Worm (Caenorhabditis elegans) whole organism, mixed stage, embryonic: Measurements from ENCODE around the gene rpn-6.2.
A peak's percentile ranks its signal among the peaks of the same experiment; 100 is the strongest.

ENCODE experiments used
- M03D4.4 ChIP-seq: sonication (generic microtip); optimal IDR thresholded peaks from 2 replicates; lab custom pipeline; 2017; ENCODE audit warnings: mild to moderate bottlenecking, missing genetic modification characterization, missing compliant biosample characterization
- bed-3 ChIP-seq: fragments of 200-800 bp; sonication (Bioruptor generic); optimal IDR thresholded peaks from 3 replicates; lab custom pipeline; 2018; ENCODE audit warnings: mild to moderate bottlenecking, missing genetic modification characterization, moderate library complexity, missing compliant biosample characterization
- blmp-1 ChIP-seq: fragments of 150-350 bp; optimal IDR thresholded peaks from 2 replicates; lab custom pipeline; 2014; ENCODE audit warnings: missing biosample characterization, missing genetic modification characterization
- ceh-39 ChIP-seq: fragments of 150-350 bp; optimal IDR thresholded peaks from 2 replicates; lab custom pipeline; 2014; ENCODE audit warnings: missing biosample characterization, missing genetic modification characterization
- ceh-43 ChIP-seq: fragments of 200-800 bp; sonication (Bioruptor generic); optimal IDR thresholded peaks from 2 replicates; lab custom pipeline; 2018; ENCODE audit warnings: mild to moderate bottlenecking, missing genetic modification characterization, moderate library complexity, missing compliant biosample characterization
- ceh-83 ChIP-seq: fragments of 200-800 bp; sonication (Bioruptor generic); optimal IDR thresholded peaks from 2 replicates; lab custom pipeline; 2018; ENCODE audit warnings: mild to moderate bottlenecking, missing genetic modification characterization, missing compliant biosample characterization
- ces-1 ChIP-seq: fragments of 150-350 bp; optimal IDR thresholded peaks from 2 replicates; lab custom pipeline; 2014; ENCODE audit warnings: missing biosample characterization, missing genetic modification reagents, missing genetic modification characterization
- cnd-1 ChIP-seq: fragments of 200-800 bp; sonication (Bioruptor generic); optimal IDR thresholded peaks from 2 replicates; lab custom pipeline; 2018; ENCODE audit warnings: mild to moderate bottlenecking, missing genetic modification characterization, missing compliant biosample characterization
- drap-1 ChIP-seq: fragments of 200-800 bp; sonication (Bioruptor generic); optimal IDR thresholded peaks from 3 replicates; lab custom pipeline; 2018; ENCODE audit warnings: mild to moderate bottlenecking, missing genetic modification characterization, missing compliant biosample characterization
- elt-1 ChIP-seq: sonication (generic microtip); optimal IDR thresholded peaks from 2 replicates; lab custom pipeline; 2017; ENCODE audit warnings: missing genetic modification characterization, mild to moderate bottlenecking, missing compliant biosample characterization, antibody characterized with exemption, moderate library complexity, borderline replicate concordance; ENCODE audit not compliant: insufficient read depth
- elt-3 ChIP-seq: fragments of 150-350 bp; optimal IDR thresholded peaks from 2 replicates; lab custom pipeline; 2014; ENCODE audit warnings: missing biosample characterization, missing genetic modification characterization
- ham-2 ChIP-seq: fragments of 200-800 bp; sonication (Bioruptor generic); optimal IDR thresholded peaks from 2 replicates; lab custom pipeline; 2018; ENCODE audit warnings: mild to moderate bottlenecking, missing genetic modification characterization, missing compliant biosample characterization
- hlh-1 ChIP-seq: fragments of 150-350 bp; optimal IDR thresholded peaks from 2 replicates; lab custom pipeline; 2014; ENCODE audit warnings: missing biosample characterization, missing genetic modification reagents, missing genetic modification characterization
- lin-13 ChIP-seq: fragments of 150-350 bp; optimal IDR thresholded peaks from 2 replicates; lab custom pipeline; 2014; ENCODE audit warnings: missing biosample characterization, missing genetic modification characterization
- lin-32 ChIP-seq: fragments of 200-800 bp; sonication (Bioruptor generic); optimal IDR thresholded peaks from 2 replicates; lab custom pipeline; 2018; ENCODE audit warnings: mild to moderate bottlenecking, missing genetic modification characterization, missing compliant biosample characterization
- lsy-2 ChIP-seq: fragments of 150-350 bp; optimal IDR thresholded peaks from 2 replicates; lab custom pipeline; 2014; ENCODE audit warnings: missing biosample characterization, missing genetic modification characterization
- mls-2 ChIP-seq: sonication (generic microtip); optimal IDR thresholded peaks from 2 replicates; lab custom pipeline; 2016; ENCODE audit warnings: mild to moderate bottlenecking, missing genetic modification characterization, moderate library complexity, missing compliant biosample characterization
- nhr-2 ChIP-seq: fragments of 150-350 bp; optimal IDR thresholded peaks from 2 replicates; lab custom pipeline; 2014; ENCODE audit warnings: missing biosample characterization, missing genetic modification characterization
- nhr-28 ChIP-seq: fragments of 150-350 bp; optimal IDR thresholded peaks from 2 replicates; lab custom pipeline; 2014; ENCODE audit warnings: missing biosample characterization, missing genetic modification characterization
- pha-4 ChIP-seq: fragments of 150-350 bp; optimal IDR thresholded peaks from 2 replicates; lab custom pipeline; 2018; ENCODE audit warnings: missing biosample characterization, missing genetic modification reagents, missing genetic modification characterization
- sem-2 ChIP-seq: fragments of 200-800 bp; sonication (Bioruptor generic); optimal IDR thresholded peaks from 2 replicates; lab custom pipeline; 2018; ENCODE audit warnings: mild to moderate bottlenecking, missing genetic modification characterization, missing compliant biosample characterization
- snpc-4 ChIP-seq: fragments of 150-350 bp; optimal IDR thresholded peaks from 2 replicates; lab custom pipeline; 2014; ENCODE audit warnings: missing biosample characterization, missing genetic modification characterization
- sptf-1 ChIP-seq: sonication (generic microtip); optimal IDR thresholded peaks from 2 replicates; lab custom pipeline; 2017; ENCODE audit warnings: mild to moderate bottlenecking, missing genetic modification characterization, moderate library complexity, missing compliant biosample characterization
- unc-120 ChIP-seq: sonication (generic microtip); optimal IDR thresholded peaks from 2 replicates; lab custom pipeline; 2017; ENCODE audit warnings: missing genetic modification characterization, missing compliant biosample characterization; ENCODE audit not compliant: poor library complexity, severe bottlenecking
- unc-39 ChIP-seq: fragments of 150-350 bp; optimal IDR thresholded peaks from 2 replicates; lab custom pipeline; 2014; ENCODE audit warnings: missing biosample characterization, missing genetic modification characterization
- unc-62 ChIP-seq: fragments of 150-350 bp; optimal IDR thresholded peaks from 2 replicates; lab custom pipeline; 2014; ENCODE audit warnings: missing biosample characterization, missing genetic modification reagents, missing genetic modification characterization
- zip-8 ChIP-seq: fragments of 150-350 bp; optimal IDR thresholded peaks from 2 replicates; lab custom pipeline; 2014; ENCODE audit warnings: missing biosample characterization, missing genetic modification characterization
- ztf-11 ChIP-seq: fragments of 150-350 bp; optimal IDR thresholded peaks from 2 replicates; lab custom pipeline; 2014; ENCODE audit warnings: missing biosample characterization, missing genetic modification characterization

Gene rpn-6.2

DNA sequence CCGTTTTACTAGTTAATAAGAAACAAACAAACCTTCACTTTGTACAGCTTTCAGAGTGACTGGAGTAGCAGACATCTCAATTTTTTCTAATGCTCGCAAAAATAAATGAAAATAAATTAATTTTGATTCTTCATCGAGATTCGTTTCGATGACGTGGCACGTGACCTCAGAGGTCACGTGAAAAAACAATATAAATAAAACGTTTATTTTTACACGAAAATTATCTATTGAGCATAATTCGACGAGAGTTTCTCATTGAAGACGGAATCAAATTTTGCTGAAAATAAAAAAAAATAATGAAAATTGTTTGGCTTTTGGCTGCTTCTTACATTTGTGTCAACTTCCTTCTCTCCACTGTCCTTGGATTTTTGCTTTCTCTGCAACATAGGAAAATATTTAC lies at the start of gene rpn-6.2:
rpn-6.2 (minus strand) TSS at position 101 of the 400 bp plus-strand sequence.
- TF ChIP-seq unc-39 (no peak), nhr-2 (tag; lab: Kevin White, UChicago) (no peak), bed-3 (GFP tag; lab: Kevin White, UChicago) (no peak), elt-1 (no peak), ham-2 (no peak), elt-3 (tag; lab: Kevin White, UChicago) (no peak), unc-62 (GFP tag; lab: Kevin White, UChicago) (no peak), ces-1 (GFP tag; lab: Kevin White, UChicago) (no peak), snpc-4 (tag; lab: Kevin White, UChicago) (no peak), sptf-1 (tag; lab: Kevin White, UChicago) (no peak), nhr-28 (tag; lab: Kevin White, UChicago) (no peak), zip-8 (tag; lab: Kevin White, UChicago) (no peak), unc-120 (tag; lab: Kevin White, UChicago) (no peak), blmp-1 (tag; lab: Kevin White, UChicago) (no peak), lsy-2 (tag; lab: Kevin White, UChicago) (no peak)

DNA sequence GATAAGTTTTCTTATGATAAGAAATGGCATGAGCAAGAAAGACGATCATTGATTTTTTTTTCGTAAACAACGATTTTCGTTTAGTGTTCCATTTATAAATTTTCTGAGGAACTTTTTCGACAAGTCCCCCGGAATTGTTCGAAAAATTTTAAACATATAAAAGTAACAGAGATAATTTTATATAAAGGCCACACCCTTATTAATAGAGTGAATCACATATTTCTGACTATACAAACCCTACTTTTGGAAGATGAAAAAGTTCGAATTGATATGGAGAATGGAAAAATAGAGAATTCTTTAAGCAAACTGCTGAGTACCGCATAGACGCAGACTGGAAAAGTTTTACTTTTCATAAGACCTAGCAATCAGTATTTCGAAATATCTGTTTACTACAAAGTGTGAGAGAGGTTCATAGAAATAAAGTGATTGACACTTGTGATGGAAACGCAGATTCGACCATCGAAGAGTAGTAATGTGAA lies 49.4 kb upstream of the rpn-6.2 start:
- TF ChIP-seq ceh-43 (GFP tag; lab: Kevin White, UChicago) (peak; percentile 6), ceh-83 (GFP tag; lab: Kevin White, UChicago) (no peak), ces-1 (GFP tag; lab: Kevin White, UChicago) (peak; percentile 23), sem-2 (no peak), lin-13 (tag; lab: Kevin White, UChicago) (no peak), mls-2 (peak; percentile 12), M03D4.4 (tag; lab: Kevin White, UChicago) (peak; percentile 18), nhr-2 (tag; lab: Kevin White, UChicago) (peak; percentile 22), hlh-1 (no peak), unc-120 (tag; lab: Kevin White, UChicago) (no peak), lin-32 (GFP tag; lab: Kevin White, UChicago) (no peak), unc-62 (GFP tag; lab: Kevin White, UChicago) (peak; percentile 58), ztf-11 (tag; lab: Kevin White, UChicago) (no peak), ceh-39 (tag; lab: Kevin White, UChicago) (no peak)

DNA sequence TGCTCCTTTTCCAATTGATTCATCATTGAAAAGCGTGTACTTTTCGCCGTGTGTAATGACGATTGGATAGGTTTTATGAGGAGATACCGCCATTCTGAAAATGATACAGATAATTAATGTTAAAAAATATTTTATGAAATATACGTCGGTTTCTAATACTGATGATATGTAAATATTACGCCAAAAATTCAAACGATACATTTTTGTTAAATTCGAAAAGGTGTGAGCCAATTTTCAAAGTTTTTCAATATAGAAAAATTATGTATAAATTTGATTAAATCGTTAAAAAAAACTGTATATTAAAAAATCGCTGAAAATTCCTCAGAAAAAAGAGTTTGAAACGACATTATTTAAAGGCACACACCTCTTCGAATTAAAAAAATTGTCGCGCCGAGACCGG lies 48.8 kb upstream of the rpn-6.2 start, which contains the start of gene ikke-1:
ikke-1 (minus strand) TSS at position 101 of the 400 bp plus-strand sequence.
- TF ChIP-seq nhr-2 (tag; lab: Kevin White, UChicago) (peak; percentile 11), unc-62 (GFP tag; lab: Kevin White, UChicago) (no peak), ces-1 (GFP tag; lab: Kevin White, UChicago) (no peak)

DNA sequence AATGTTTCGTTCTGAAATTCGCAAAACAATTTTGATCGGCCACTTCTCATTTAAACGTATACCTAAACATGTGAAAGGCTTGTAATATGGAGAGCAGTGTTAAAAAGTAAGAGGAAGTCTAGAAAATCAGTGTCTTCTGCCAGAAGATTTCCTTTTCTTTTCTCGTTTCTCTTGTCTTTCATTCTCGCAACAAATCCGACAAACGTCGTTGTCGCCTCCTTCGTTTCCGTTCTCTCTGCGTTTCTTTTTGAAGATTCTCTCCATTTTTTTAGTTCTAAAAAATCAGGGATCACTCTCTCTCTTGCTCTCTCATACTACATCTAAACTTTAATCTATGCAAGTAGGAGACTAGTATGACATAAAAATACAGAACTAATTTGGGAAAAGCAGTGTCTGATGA lies 45.5 kb upstream of the rpn-6.2 start:
- TF ChIP-seq unc-120 (tag; lab: Kevin White, UChicago) (no peak), nhr-2 (tag; lab: Kevin White, UChicago) (no peak), ceh-83 (GFP tag; lab: Kevin White, UChicago) (no peak), unc-62 (GFP tag; lab: Kevin White, UChicago) (no peak), cnd-1 (tag; lab: Kevin White, UChicago) (no peak), nhr-28 (tag; lab: Kevin White, UChicago) (no peak), pha-4 (tag; lab: Kevin White, UChicago) (no peak)
- TF ChIP-seq, all 35 proteins: peak for 0

DNA sequence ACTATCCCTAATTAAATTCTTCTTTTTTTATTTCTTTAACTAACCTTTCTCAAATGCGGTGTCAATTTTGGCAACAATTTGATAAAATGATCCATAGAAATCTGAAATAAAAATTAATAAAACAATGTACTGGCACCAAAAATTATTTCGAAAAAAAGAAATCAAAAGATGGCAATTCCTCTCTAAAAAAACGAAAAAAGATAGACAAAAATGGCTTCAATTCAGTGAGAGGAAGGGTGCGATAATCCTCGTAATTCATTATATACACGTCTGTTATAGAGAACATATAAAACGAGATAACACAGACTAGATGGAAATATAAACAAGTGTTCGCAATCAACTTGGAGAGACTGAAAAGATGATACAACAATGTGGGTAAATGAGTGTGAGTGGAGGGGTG lies 44.0 kb upstream of the rpn-6.2 start, which contains the start of gene R107.2:
R107.2 (minus strand) TSS at position 101 of the 400 bp plus-strand sequence.
- no peak for TF ChIP-seq mls-2

DNA sequence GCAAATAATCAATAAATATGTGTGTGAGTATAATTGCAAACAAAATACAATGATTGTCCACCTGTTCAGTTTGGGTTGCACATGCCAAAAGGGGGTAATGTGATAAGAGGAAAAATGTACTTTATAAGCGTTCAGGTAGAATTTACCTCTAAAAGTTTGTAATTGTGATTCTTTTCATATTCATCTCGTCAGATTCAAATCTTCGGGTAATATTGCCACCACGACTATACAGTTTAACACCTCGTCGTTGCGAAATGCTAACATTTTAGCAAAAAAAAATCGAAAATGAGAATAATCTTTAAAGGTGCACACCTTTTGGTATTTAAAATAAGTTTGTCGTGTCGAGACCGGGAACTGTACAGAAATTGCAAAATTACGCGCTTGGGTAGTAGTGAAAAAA lies 41.4 kb upstream of the rpn-6.2 start, which contains the start of gene nac-2:
nac-2 (minus strand) TSS at position 101 of the 400 bp plus-strand sequence.
- TF ChIP-seq drap-1 (no peak), nhr-28 (tag; lab: Kevin White, UChicago) (no peak)
